Worm (Caenorhabditis elegans): ENCODE data around the gene F35E8.13.

F35E8.13 gene

DNA sequence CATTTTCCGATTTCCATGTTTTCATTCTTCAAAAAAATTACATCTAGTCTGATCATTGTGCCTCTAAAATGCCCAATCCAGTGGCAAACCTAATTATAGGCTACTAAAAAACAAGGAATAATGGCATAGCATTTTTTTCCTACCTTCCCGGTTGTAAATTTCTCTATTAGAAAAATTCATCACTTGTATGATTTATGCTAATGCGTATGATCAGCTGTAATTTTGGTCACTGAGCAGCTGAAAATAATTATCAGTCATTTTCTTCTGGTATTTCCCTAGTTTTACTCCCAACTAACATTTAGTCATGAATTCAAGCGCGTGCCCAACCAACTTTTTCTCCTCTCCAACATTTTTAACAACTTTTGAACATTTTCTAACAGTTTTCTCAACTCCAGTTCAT lies 32.4 kb downstream of the F35E8.13 start, which contains the start of gene srh-186:
TSS of gene srh-186 (plus strand) at position 301 of the 400 bp plus-strand sequence.
- TF ChIP-seq unc-42 (tag; optimal IDR thresholded peaks at IDR 0.05) (no peak), C38D4.7 (GFP tag; optimal IDR thresholded peaks at IDR 0.05) (no peak), elt-4 (tag; optimal IDR thresholded peaks at IDR 0.05) (no peak), elt-2 (tag; optimal IDR thresholded peaks at IDR 0.05) (no peak), ceh-24 (tag; optimal IDR thresholded peaks at IDR 0.05) (no peak), nhr-232 (tag; optimal IDR thresholded peaks at IDR 0.05) (no peak), ceh-19 (GFP tag; optimal IDR thresholded peaks at IDR 0.05) (no peak), Y22D7AL.16 (tag; optimal IDR thresholded peaks at IDR 0.05) (no peak), ztf-16 (tag; optimal IDR thresholded peaks at IDR 0.05) (no peak), pha-4 (tag; optimal IDR thresholded peaks at IDR 0.05) (no peak), ttx-3 (tag; optimal IDR thresholded peaks at IDR 0.05) (no peak), fkh-6 (tag; optimal IDR thresholded peaks at IDR 0.05) (no peak), sox-2 (GFP tag; IDR thresholded peaks at IDR 0.05) (no peak), ceh-6 (GFP tag; optimal IDR thresholded peaks at IDR 0.05) (no peak)

ce11 chrV:15957098-15957497 lies 34.0 kb downstream of the F35E8.13 start, which contains the start of gene F36G9.3:
Gene F36G9.3 (plus strand): TSS chrV:15957398.
- TF ChIP-seq ceh-19 (GFP tag; optimal IDR thresholded peaks at IDR 0.05) = no peak
- no peak for TF ChIP-seq ztf-16 (tag; optimal IDR thresholded peaks at IDR 0.05)
- no peak for TF ChIP-seq hlh-15 (tag; optimal IDR thresholded peaks at IDR 0.05)
- no peak for TF ChIP-seq pha-4 (tag; optimal IDR thresholded peaks at IDR 0.05)
- TF ChIP-seq hlh-13 (GFP tag; optimal IDR thresholded peaks at IDR 0.05) = no peak
- no peak for TF ChIP-seq mec-3 (tag; optimal IDR thresholded peaks at IDR 0.05; ENCODE audit: borderline replicate concordance)
- no peak for TF ChIP-seq T23F11.4 (GFP tag; optimal IDR thresholded peaks at IDR 0.05)
- TF ChIP-seq pax-1 (tag; optimal IDR thresholded peaks at IDR 0.05) = no peak
- no peak for TF ChIP-seq unc-86 (tag; optimal IDR thresholded peaks at IDR 0.05)
- no peak for TF ChIP-seq syd-9 (tag; optimal IDR thresholded peaks at IDR 0.05)
- no peak for TF ChIP-seq che-1 (tag; optimal IDR thresholded peaks at IDR 0.05)
- no peak for TF ChIP-seq ahr-1 (tag; optimal IDR thresholded peaks at IDR 0.05)
- no peak for TF ChIP-seq ets-4 (tag; optimal IDR thresholded peaks at IDR 0.05)
- no peak for TF ChIP-seq dve-1 (tag; optimal IDR thresholded peaks at IDR 0.05)
- no peak for TF ChIP-seq K09A11.1 (tag; optimal IDR thresholded peaks at IDR 0.05; ENCODE audit: insufficient read depth)

DNA sequence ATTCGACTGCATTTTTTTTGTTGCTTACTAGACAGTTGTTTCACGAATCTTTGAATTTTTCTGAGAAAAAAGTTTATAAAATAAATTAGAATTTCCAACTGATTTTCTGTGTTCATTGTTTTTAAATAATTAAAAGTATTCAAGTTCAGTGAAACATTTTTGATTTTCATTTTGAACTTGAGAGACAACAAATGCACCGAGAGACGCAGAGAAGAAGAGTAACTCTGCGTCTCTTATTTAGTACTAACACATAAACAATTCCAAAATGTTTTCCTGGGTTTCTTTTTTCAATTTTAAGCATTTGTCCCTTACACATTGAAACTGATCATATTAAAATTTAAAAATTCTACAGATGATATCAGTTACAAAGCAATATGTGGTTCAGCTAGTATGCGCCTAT lies 36.4 kb downstream of the F35E8.13 start:
- TF ChIP-seq fkh-10 (GFP tag; optimal IDR thresholded peaks at IDR 0.05) = no peak
- no peak for TF ChIP-seq ceh-30 (tag; optimal IDR thresholded peaks at IDR 0.05)
- TF ChIP-seq unc-86 (tag; optimal IDR thresholded peaks at IDR 0.05) = no peak
- TF ChIP-seq lim-6 (tag; optimal IDR thresholded peaks at IDR 0.05) = no peak
- no peak for TF ChIP-seq ama-1 (optimal IDR thresholded peaks at IDR 0.05)
- TF ChIP-seq dve-1 (tag; optimal IDR thresholded peaks at IDR 0.05) = no peak
- TF ChIP-seq sox-4 (tag; optimal IDR thresholded peaks at IDR 0.05) = no peak
- TF ChIP-seq T23F11.4 (GFP tag; optimal IDR thresholded peaks at IDR 0.05) = no peak
- no peak for TF ChIP-seq ceh-34 (tag; optimal IDR thresholded peaks at IDR 0.05)
- TF ChIP-seq ahr-1 (tag; optimal IDR thresholded peaks at IDR 0.05) = no peak

DNA sequence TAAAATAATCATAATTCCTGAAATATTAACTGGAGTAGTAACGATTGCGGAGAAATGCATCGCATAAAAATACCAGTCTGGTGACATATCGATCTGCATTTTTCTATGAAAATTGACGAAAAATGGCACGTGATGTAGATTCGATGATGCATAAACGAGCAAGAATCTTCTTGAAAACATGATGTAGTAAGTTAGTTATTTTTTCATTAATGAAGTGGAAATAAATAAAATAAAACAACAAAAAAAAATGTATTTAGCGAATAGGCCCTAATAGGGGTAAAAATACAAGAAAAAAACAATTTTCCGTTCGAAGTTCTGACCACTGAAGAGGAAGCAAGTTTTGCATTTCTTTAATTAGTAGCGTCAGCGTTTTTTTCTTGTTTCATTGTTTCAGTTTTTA lies 42.0 kb downstream of the F35E8.13 start, which contains the start of gene sri-2:
TSS of gene sri-2 (minus strand) at position 101 of the 400 bp plus-strand sequence.
- TF ChIP-seq ceh-9 (tag; optimal IDR thresholded peaks at IDR 0.05) (no peak), F13H6.1 (tag; optimal IDR thresholded peaks at IDR 0.05) (no peak), pha-4 (tag; optimal IDR thresholded peaks at IDR 0.05) (no peak)

ce11 chrV:15967542-15967941 lies 44.5 kb downstream of the F35E8.13 start, which contains the start of gene sri-1:
Gene sri-1 (minus strand): TSS chrV:15967642.
- TF ChIP-seq C38D4.7 (GFP tag; optimal IDR thresholded peaks at IDR 0.05) = no peak
